Worm (Caenorhabditis elegans): Measurements from ENCODE around the gene str-108.

str-108 gene

ce11 chrV:16143066-16143581, 22.9 kb upstream of the str-108 start, which contains the start of gene fbxa-88:
Gene fbxa-88, minus strand, starts transcription at chrV:16143116.
- TF ChIP-seq him-1 (tag; optimal IDR thresholded peaks at IDR 0.05) (no peak), W03F9.2 (tag; optimal IDR thresholded peaks at IDR 0.05) (no peak), dao-5 (tag; optimal IDR thresholded peaks at IDR 0.05) (no peak)

DNA sequence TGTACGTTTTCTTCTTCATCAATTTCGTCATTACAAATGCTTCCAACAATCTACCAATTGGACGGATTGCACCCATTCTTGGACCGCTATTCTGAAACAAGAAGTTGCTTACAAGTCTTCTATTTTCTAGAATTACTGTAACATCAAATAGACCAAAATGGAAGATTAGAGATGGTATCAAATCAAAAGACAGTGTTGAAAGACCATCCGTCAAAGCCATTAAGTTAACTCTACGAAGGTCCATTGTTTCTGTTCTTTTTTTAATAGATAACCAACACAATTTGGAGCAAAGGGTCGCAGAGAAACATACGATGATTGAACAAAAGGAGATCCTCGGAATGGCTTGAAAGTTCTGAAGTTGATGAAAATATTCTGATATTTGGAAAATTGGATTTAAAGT, 21.0 kb upstream of the str-108 start:
- TF ChIP-seq dao-5 (tag; optimal IDR thresholded peaks at IDR 0.05) (no peak), W03F9.2 (tag; optimal IDR thresholded peaks at IDR 0.05) (no peak), him-1 (tag; optimal IDR thresholded peaks at IDR 0.05) (no peak)

ce11 chrV:16148805-16149204, 17.2 kb upstream of the str-108 start, which contains the start of gene F10A3.4:
Gene F10A3.4, plus strand, starts transcription at chrV:16149105.
- TF ChIP-seq W03F9.2 (tag; optimal IDR thresholded peaks at IDR 0.05) (no peak), him-1 (tag; optimal IDR thresholded peaks at IDR 0.05) (no peak), dao-5 (tag; optimal IDR thresholded peaks at IDR 0.05) (no peak)

ce11 chrV:16153375-16153774, 12.7 kb upstream of the str-108 start, which contains the start of gene str-254:
Gene str-254, minus strand, starts transcription at chrV:16153475.
- TF ChIP-seq dao-5 (tag; optimal IDR thresholded peaks at IDR 0.05) (no peak), him-1 (tag; optimal IDR thresholded peaks at IDR 0.05) (no peak), W03F9.2 (tag; optimal IDR thresholded peaks at IDR 0.05) (no peak)

DNA sequence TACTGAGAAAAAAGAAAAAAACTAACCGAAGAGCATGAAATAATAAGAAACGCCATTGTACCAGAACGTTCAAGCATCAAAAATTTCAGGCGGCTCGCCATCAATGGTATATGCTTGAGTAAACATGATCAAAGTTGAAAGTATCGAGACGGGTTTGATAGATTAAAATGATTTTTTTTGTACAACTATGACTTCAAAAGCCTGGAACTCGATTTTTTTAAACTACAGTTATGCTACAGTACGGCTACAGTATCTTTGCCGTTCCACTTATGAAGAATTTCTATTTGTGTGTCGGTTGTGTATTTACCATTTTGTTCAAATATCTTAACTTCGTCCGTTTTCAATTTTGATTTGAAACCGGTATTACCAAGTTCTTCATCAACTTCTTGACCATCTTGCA, 10.9 kb upstream of the str-108 start, which contains the start of gene str-97:
Gene str-97, minus strand, starts transcription at position 101 of the 400 bp plus-strand sequence.
- TF ChIP-seq dao-5 (tag; optimal IDR thresholded peaks at IDR 0.05): no peak
- TF ChIP-seq him-1 (tag; optimal IDR thresholded peaks at IDR 0.05): no peak
- TF ChIP-seq W03F9.2 (tag; optimal IDR thresholded peaks at IDR 0.05): no peak

DNA sequence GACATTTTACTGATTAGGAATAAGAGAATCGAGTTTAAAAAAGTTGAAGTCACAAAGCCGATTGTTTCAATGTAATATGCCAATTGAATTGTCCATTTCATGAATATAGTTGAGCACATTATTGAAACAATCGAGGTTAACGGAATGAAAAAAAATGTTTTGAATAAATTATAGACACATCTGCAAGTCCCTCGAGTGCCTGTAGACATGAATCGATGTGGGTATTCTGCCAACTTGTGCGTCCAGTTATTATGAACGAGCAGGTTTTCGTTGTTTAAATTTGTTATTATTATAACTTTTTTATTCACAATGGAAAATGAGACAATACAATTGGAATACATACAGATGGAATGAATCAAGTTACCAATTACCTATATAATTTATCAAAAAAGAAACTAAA, 7.6 kb upstream of the str-108 start, which contains the start of gene str-99:
Gene str-99, minus strand, starts transcription at position 101 of the 400 bp plus-strand sequence.
- no peak for TF ChIP-seq him-1 (tag; optimal IDR thresholded peaks at IDR 0.05)
- TF ChIP-seq dao-5 (tag; optimal IDR thresholded peaks at IDR 0.05): no peak
- no peak for TF ChIP-seq W03F9.2 (tag; optimal IDR thresholded peaks at IDR 0.05)

DNA sequence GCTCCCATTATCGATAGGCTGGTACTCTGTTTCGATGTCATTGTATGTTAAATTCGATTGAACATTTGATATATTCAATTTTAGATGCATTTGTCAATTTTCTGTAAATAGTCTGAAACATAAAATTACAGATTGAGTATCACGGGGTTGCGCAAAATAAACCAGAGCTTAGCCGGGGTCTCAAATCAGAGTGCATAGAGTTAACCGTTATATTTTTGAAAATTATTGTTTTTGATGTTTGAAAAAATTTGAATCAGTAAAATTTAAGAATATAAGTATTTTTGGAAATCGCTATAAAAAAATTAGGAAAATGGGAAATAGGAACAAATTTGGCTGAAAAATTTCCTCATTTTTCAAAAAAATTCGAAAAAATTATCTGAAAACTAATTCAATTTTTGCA, 6.4 kb upstream of the str-108 start, which contains the start of gene F10A3.17:
Gene F10A3.17, minus strand, starts transcription at position 101 of the 400 bp plus-strand sequence.
- TF ChIP-seq him-1 (tag; optimal IDR thresholded peaks at IDR 0.05) (no peak), dao-5 (tag; optimal IDR thresholded peaks at IDR 0.05) (no peak), W03F9.2 (tag; optimal IDR thresholded peaks at IDR 0.05) (no peak)

DNA sequence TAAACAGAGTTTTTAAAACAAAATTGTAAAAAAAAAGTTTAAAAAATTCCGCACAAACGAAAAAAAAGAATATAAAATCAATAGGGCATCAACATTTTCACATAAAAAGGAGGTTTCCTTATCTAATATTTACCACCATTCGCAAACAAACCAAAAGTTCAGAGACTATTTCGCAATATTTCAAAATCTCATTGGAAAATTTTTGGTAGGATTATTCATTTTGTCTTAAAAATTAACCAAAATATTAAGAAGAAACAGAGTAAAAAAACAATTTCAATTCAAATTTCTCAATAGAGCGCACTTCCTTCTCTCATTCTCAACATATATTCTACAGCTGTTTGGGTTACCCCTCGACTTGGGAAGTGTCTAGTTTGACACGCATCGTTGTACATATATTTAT, 5.9 kb upstream of the str-108 start:
- no peak for TF ChIP-seq dao-5 (tag; optimal IDR thresholded peaks at IDR 0.05)
- no peak for TF ChIP-seq him-1 (tag; optimal IDR thresholded peaks at IDR 0.05)
- TF ChIP-seq W03F9.2 (tag; optimal IDR thresholded peaks at IDR 0.05): no peak

- no peak for TF ChIP-seq him-1 (tag; optimal IDR thresholded peaks at IDR 0.05)
- no peak for TF ChIP-seq W03F9.2 (tag; optimal IDR thresholded peaks at IDR 0.05)
- no peak for TF ChIP-seq dao-5 (tag; optimal IDR thresholded peaks at IDR 0.05)
These were observed 3.8 kb upstream of the str-108 start, which contains the start of the genes str-109 and F10A3.11 for ce11 chrV:16162124-16162735. Gene str-109, minus strand, starts transcription at chrV:16162224. Gene F10A3.11, plus strand, starts transcription at chrV:16162685.

- no peak for TF ChIP-seq W03F9.2 (tag; optimal IDR thresholded peaks at IDR 0.05)
These were observed 2.3 kb upstream of the str-108 start, which contains the start of gene F10A3.12 for ce11 chrV:16163719-16164118. Gene F10A3.12, plus strand, starts transcription at chrV:16164019.

- no peak for TF ChIP-seq dao-5 (tag; optimal IDR thresholded peaks at IDR 0.05)
- TF ChIP-seq W03F9.2 (tag; optimal IDR thresholded peaks at IDR 0.05): no peak
- no peak for TF ChIP-seq him-1 (tag; optimal IDR thresholded peaks at IDR 0.05)
These were observed 3.0 kb downstream of the str-108 start, which contains the start of gene str-111 for ce11 chrV:16169026-16169425. Gene str-111, minus strand, starts transcription at chrV:16169126.

- no peak for TF ChIP-seq him-1 (tag; optimal IDR thresholded peaks at IDR 0.05)
- no peak for TF ChIP-seq W03F9.2 (tag; optimal IDR thresholded peaks at IDR 0.05)
- no peak for TF ChIP-seq dao-5 (tag; optimal IDR thresholded peaks at IDR 0.05)
These were observed 5.7 kb downstream of the str-108 start, which contains the start of gene K05D4.9 for ce11 chrV:16171721-16172120. Gene K05D4.9, minus strand, starts transcription at chrV:16171821.

- TF ChIP-seq dao-5 (tag; optimal IDR thresholded peaks at IDR 0.05) (no peak), him-1 (tag; optimal IDR thresholded peaks at IDR 0.05) (no peak), W03F9.2 (tag; optimal IDR thresholded peaks at IDR 0.05) (no peak)
These were observed 8.1 kb downstream of the str-108 start for ce11 chrV:16174109-16174508.

- TF ChIP-seq W03F9.2 (tag; optimal IDR thresholded peaks at IDR 0.05) (no peak), dao-5 (tag; optimal IDR thresholded peaks at IDR 0.05) (no peak), him-1 (tag; optimal IDR thresholded peaks at IDR 0.05) (no peak)
These were observed 9.2 kb downstream of the str-108 start for ce11 chrV:16175227-16175626.
